Fruit fly (Drosophila melanogaster): ENCODE results near the gene Trc8.
A peak's percentile ranks its signal among the peaks of the same experiment; 100 is the strongest.

The Trc8 gene

DNA sequence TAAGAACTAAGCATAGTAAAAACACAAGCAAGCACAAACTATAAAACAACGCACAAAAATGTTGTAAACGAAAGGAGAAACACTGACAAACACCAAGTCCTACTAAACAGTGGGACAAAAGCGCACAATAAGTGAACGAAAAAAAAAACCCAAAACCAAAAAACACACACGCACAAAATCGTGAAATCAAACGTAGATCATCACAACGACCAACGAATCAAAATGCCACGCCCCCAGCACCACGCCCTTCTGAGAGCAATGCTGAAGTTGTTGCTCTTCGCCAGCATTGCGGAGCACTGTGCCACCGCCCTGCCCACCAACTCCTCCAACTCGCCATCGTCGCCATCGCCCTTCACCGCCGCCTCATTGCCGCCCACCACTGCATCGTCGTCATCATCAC lies 41.8 kb downstream of the Trc8 start (continued):
- TF ChIP-seq Chrac-16 (GFP tag; optimal IDR thresholded peaks at IDR 0.05) (no peak), Abd-B (GFP tag; optimal IDR thresholded peaks at IDR 0.05) (no peak), Sox102F (GFP tag; optimal IDR thresholded peaks at IDR 0.05) (no peak), CG6654 (GFP tag; optimal IDR thresholded peaks at IDR 0.05) (no peak), ranshi (GFP tag; IDR thresholded peaks at IDR 0.05) (0 out of 2 replicates have a peak, but pooled peaks have one; percentile 32), Hmx (GFP tag; optimal IDR thresholded peaks at IDR 0.05) (no peak), CG10274 (GFP tag; optimal IDR thresholded peaks at IDR 0.05) (no peak), ci (GFP tag; IDR thresholded peaks at IDR 0.05) (peak; percentile 48; the same call in 1 of the 3 replicates), CG43689 (GFP tag; IDR thresholded peaks at IDR 0.05) (0 out of 2 replicates have a peak, but pooled peaks have one; percentile 8), CG14441 (GFP tag; IDR thresholded peaks at IDR 0.05) (0 out of 2 replicates have a peak, but pooled peaks have one; percentile 30), hbn (GFP tag; IDR thresholded peaks at IDR 0.05; ENCODE audit: partially characterized antibody) (no peak), CG7271 (tag; optimal IDR thresholded peaks at IDR 0.05) (no peak), Ada2b (GFP tag; IDR thresholded peaks at IDR 0.05) (peak; percentile 52; the same call in 1 of the 2 replicates), BEAF-32 (GFP tag; optimal IDR thresholded peaks at IDR 0.05) (no peak), CG6689 (GFP tag; IDR thresholded peaks at IDR 0.05) (no peak), tna (GFP tag; IDR thresholded peaks at IDR 0.05; ENCODE audit: partially characterized antibody) (no peak), CG10366 (GFP tag; IDR thresholded peaks at IDR 0.05) (peak; percentile 13; the same call in 1 of the 2 replicates), pros (GFP tag; optimal IDR thresholded peaks at IDR 0.05) (no peak), D (optimal IDR thresholded peaks at IDR 0.05) (no peak), D (GFP tag; optimal IDR thresholded peaks at IDR 0.05) (no peak), CG15601 (tag; optimal IDR thresholded peaks at IDR 0.05) (no peak), bbx (GFP tag; IDR thresholded peaks at IDR 0.05; ENCODE audit: partially characterized antibody) (no peak), btn (GFP tag; optimal IDR thresholded peaks at IDR 0.05) (no peak), gcm2 (GFP tag; optimal IDR thresholded peaks at IDR 0.05) (no peak), CG8478 (optimal IDR thresholded peaks at IDR 0.05) (no peak), CG9797 (GFP tag; optimal IDR thresholded peaks at IDR 0.05) (no peak), CG34376 (GFP tag; optimal IDR thresholded peaks at IDR 0.05) (no peak), CG14965 (GFP tag; optimal IDR thresholded peaks at IDR 0.05; ENCODE audit: borderline replicate concordance) (no peak), ind (GFP tag; optimal IDR thresholded peaks at IDR 0.05) (peak; percentile 26), Lpt (GFP tag; optimal IDR thresholded peaks at IDR 0.05) (no peak), CG13424 (tag; optimal IDR thresholded peaks at IDR 0.05) (no peak), jigr1 (GFP tag; IDR thresholded peaks at IDR 0.05) (no peak; the same call in 2 of the 3 replicates), CG18476 (GFP tag; optimal IDR thresholded peaks at IDR 0.05) (no peak), CG9609 (GFP tag; optimal IDR thresholded peaks at IDR 0.05) (no peak), CG12236 (GFP tag; optimal IDR thresholded peaks at IDR 0.05) (no peak), Dek (tag; optimal IDR thresholded peaks at IDR 0.05) (no peak), otp (GFP tag; IDR thresholded peaks at IDR 0.05) (0 out of 3 replicates have a peak, but pooled peaks have one; percentile 36), CG32532 (GFP tag; IDR thresholded peaks at IDR 0.05) (0 out of 2 replicates have a peak, but pooled peaks have one; percentile 8), cwo (GFP tag; optimal IDR thresholded peaks at IDR 0.05) (no peak), CG11695 (GFP tag; IDR thresholded peaks at IDR 0.05) (no peak), CG4328 (GFP tag; optimal IDR thresholded peaks at IDR 0.05) (no peak), ham (GFP tag; IDR thresholded peaks at IDR 0.05) (no peak), CG4730 (GFP tag; IDR thresholded peaks at IDR 0.05) (no peak), Xrp1 (GFP tag; IDR thresholded peaks at IDR 0.05) (no peak; the same call in 1 of the 2 replicates), prd (optimal IDR thresholded peaks at IDR 0.05) (no peak), prd (GFP tag; IDR thresholded peaks at IDR 0.05) (peak; percentile 31; the same call in 1 of the 3 replicates), repo (GFP tag; optimal IDR thresholded peaks at IDR 0.05) (no peak), yki (optimal IDR thresholded peaks at IDR 0.05) (no peak), CG8290 (GFP tag; optimal IDR thresholded peaks at IDR 0.05) (no peak), CG8290 (tag; optimal IDR thresholded peaks at IDR 0.05) (no peak), en (GFP tag; optimal IDR thresholded peaks at IDR 0.05) (no peak), CG6791 (GFP tag; IDR thresholded peaks at IDR 0.05; ENCODE audit: partially characterized antibody) (0 out of 3 replicates have a peak, but pooled peaks have one; percentile 12)
